Worm (Caenorhabditis elegans) whole organism, L1 larva: ENCODE results near the gene F43C11.2.

Experiments used
- ceh-8 ChIP-seq: fragments of 200-800 bp; sonication (Bioruptor generic); optimal IDR thresholded peaks from 2 replicates; lab custom pipeline; 2018; ENCODE audit warnings: mild to moderate bottlenecking, missing genetic modification characterization, moderate library complexity, missing compliant biosample characterization
- ceh-88 ChIP-seq: fragments of 200-800 bp; sonication (Bioruptor generic); IDR thresholded peaks from 2 replicates; pipeline ENCODE4 v1.3.6; 2022; ENCODE audit warnings: missing genetic modification characterization, missing compliant biosample characterization
- ceh-90 ChIP-seq: sonication (generic microtip); optimal IDR thresholded peaks from 2 replicates; lab custom pipeline; 2016; ENCODE audit warnings: missing genetic modification characterization, missing compliant biosample characterization
- egl-27 ChIP-seq, 2 experiments: fragments of 150-350 bp in 1 of 2; sonication (generic microtip); optimal IDR thresholded peaks; 3 replicates each; lab custom pipeline; 2017 to 2018; ENCODE audit warnings: missing biosample characterization in 2 of 2, missing genetic modification characterization in 2 of 2, missing genetic modification reagents in 2 of 2
- lsy-2 ChIP-seq, 2 experiments: fragments of 150-350 bp; optimal IDR thresholded peaks; 2 replicates each; lab custom pipeline; 2014; ENCODE audit warnings: missing biosample characterization in 2 of 2, missing genetic modification characterization in 2 of 2
- sup-37 ChIP-seq: fragments of 200-800 bp; sonication (Bioruptor generic); optimal IDR thresholded peaks from 2 replicates; lab custom pipeline; 2018; ENCODE audit warnings: mild to moderate bottlenecking, missing genetic modification characterization, missing compliant biosample characterization
- tbx-2 ChIP-seq: sonication (generic microtip); optimal IDR thresholded peaks from 2 replicates; lab custom pipeline; 2016; ENCODE audit warnings: missing genetic modification characterization, missing compliant biosample characterization
- tlp-1 ChIP-seq: fragments of 150-350 bp; optimal IDR thresholded peaks from 2 replicates; lab custom pipeline; 2014; ENCODE audit warnings: missing biosample characterization, missing genetic modification characterization

DNA sequence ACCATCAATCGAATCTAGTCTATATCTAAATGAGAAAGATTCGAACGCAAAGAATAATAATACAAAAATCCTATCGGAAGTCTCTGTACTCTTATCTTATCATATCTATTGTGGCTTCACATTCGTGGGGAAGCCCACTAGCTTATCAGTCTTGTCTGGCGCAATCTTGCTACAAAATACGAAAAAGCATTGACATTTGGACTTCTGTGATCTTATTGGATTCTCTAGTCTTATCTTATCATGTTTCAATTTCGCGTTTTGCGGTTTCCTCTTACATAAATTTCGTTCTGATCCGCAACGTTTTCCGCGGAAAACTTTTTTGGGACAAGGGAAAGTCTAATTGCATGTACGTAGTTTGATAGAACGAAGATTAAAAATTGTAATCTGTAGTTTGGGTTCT, 45.2 kb downstream of the F43C11.2 start:
- no peak for TF ChIP-seq lsy-2 (tag; optimal IDR thresholded peaks at IDR 0.05; lab: Kevin White, UChicago)
- TF ChIP-seq tlp-1 (tag; lab: Kevin White, UChicago): no peak
- no peak for TF ChIP-seq ceh-88
- no peak for TF ChIP-seq egl-27 (tag; optimal IDR thresholded peaks at IDR 0.05; lab: Kevin White, UChicago)
- TF ChIP-seq ceh-8 (GFP tag; lab: Kevin White, UChicago): no peak
- TF ChIP-seq ceh-90 (tag; lab: Kevin White, UChicago): no peak
- no peak for TF ChIP-seq sup-37 (GFP tag; lab: Kevin White, UChicago)
- TF ChIP-seq tbx-2 (tag; lab: Kevin White, UChicago): no peak
